Fruit fly (Drosophila melanogaster): ENCODE results near the gene NimB4.

The NimB4 gene

dm6 chr2L:13955775-13956174 is 14.0 kb downstream of the NimB4 start (continued):
- TF ChIP-seq Met (GFP tag; optimal IDR thresholded peaks at IDR 0.05) (peak; percentile 98), CG34406 (GFP tag; optimal IDR thresholded peaks at IDR 0.05) (peak; percentile 93), Eip93F (GFP tag; optimal IDR thresholded peaks at IDR 0.05) (peak; percentile 94), CG6792 (GFP tag; optimal IDR thresholded peaks at IDR 0.05) (peak; percentile 96), CG3032 (tag; optimal IDR thresholded peaks at IDR 0.05) (peak; percentile 94), Sox15 (GFP tag; optimal IDR thresholded peaks at IDR 0.05) (peak; percentile 92), Sox102F (GFP tag; optimal IDR thresholded peaks at IDR 0.05) (peak; percentile 98), Eip78C (GFP tag) (peak; percentile 98), CG8119 (GFP tag; IDR thresholded peaks at IDR 0.05) (peak; percentile 94), acj6 (GFP tag; optimal IDR thresholded peaks at IDR 0.05) (peak; percentile 96), CG11762 (GFP tag; optimal IDR thresholded peaks at IDR 0.05; ENCODE audit: insufficient read depth) (peak; percentile 93), CG16779 (tag; optimal IDR thresholded peaks at IDR 0.05) (peak; percentile 86), Blimp-1 (GFP tag; optimal IDR thresholded peaks at IDR 0.05) (peak; percentile 88), CG4318 (GFP tag; optimal IDR thresholded peaks at IDR 0.05) (peak; percentile 86), CG10669 (GFP tag; optimal IDR thresholded peaks at IDR 0.05) (peak; percentile 90), CG9139 (GFP tag; optimal IDR thresholded peaks at IDR 0.05) (peak; percentile 67), CG15336 (GFP tag; IDR thresholded peaks at IDR 0.05) (peak; percentile 97), Ets21C (GFP tag; optimal IDR thresholded peaks at IDR 0.05) (peak; percentile 97), CG10631 (GFP tag; optimal IDR thresholded peaks at IDR 0.05) (peak; percentile 96), Sox14 (GFP tag; optimal IDR thresholded peaks at IDR 0.05) (peak; percentile 98), Hr38 (GFP tag; optimal IDR thresholded peaks at IDR 0.05) (no peak), esn (GFP tag; optimal IDR thresholded peaks at IDR 0.05) (peak; percentile 99), fd59A (GFP tag; optimal IDR thresholded peaks at IDR 0.05) (peak; percentile 90), fd85E (GFP tag; optimal IDR thresholded peaks at IDR 0.05) (peak; percentile 62), lz (GFP tag; optimal IDR thresholded peaks at IDR 0.05) (peak; percentile 98), Smox (GFP tag; optimal IDR thresholded peaks at IDR 0.05) (peak; percentile 98), Hr4 (GFP tag; optimal IDR thresholded peaks at IDR 0.05) (peak; percentile 91), CG11294 (GFP tag; IDR thresholded peaks at IDR 0.05) (peak; percentile 95)

- TF ChIP-seq CG6854 (GFP tag; optimal IDR thresholded peaks at IDR 0.05) = no peak
These were observed 20.0 kb downstream of the NimB4 start for dm6 chr2L:13949789-13950188.

dm6 chr2L:13947476-13947875 is 22.3 kb downstream of the NimB4 start, which contains the start of gene Vajk3:
Gene Vajk3, minus strand, starts transcription at chr2L:13947476.
- TF ChIP-seq eg (GFP tag; IDR thresholded peaks at IDR 0.05) (0 out of 3 replicates have a peak, but pooled peaks have one; percentile 16), vri (GFP tag; optimal IDR thresholded peaks at IDR 0.05) (no peak)

- TF ChIP-seq eg (GFP tag; IDR thresholded peaks at IDR 0.05) = peak; percentile 42; the same call in 1 of the 3 replicates
- 0 out of 2 replicates have a peak, but pooled peaks have one; percentile 16 for TF ChIP-seq CG15336 (GFP tag; IDR thresholded peaks at IDR 0.05)
- no peak for TF ChIP-seq topi (GFP tag; optimal IDR thresholded peaks at IDR 0.05)
- TF ChIP-seq Eip78C (GFP tag) = peak; percentile 42
These were observed 35.2 kb downstream of the NimB4 start, which contains the start of gene Vajk2 for dm6 chr2L:13934542-13935065. Gene Vajk2, minus strand, starts transcription at chr2L:13934692.

- TF ChIP-seq Blimp-1 (GFP tag; optimal IDR thresholded peaks at IDR 0.05) (no peak), Sox15 (GFP tag; optimal IDR thresholded peaks at IDR 0.05) (no peak), CG6163 (GFP tag; IDR thresholded peaks at IDR 0.05) (no peak), CG9139 (GFP tag; optimal IDR thresholded peaks at IDR 0.05) (no peak), Ets21C (GFP tag; optimal IDR thresholded peaks at IDR 0.05) (no peak), Sox102F (GFP tag; optimal IDR thresholded peaks at IDR 0.05) (no peak), CG3032 (tag; optimal IDR thresholded peaks at IDR 0.05) (no peak), achi (GFP tag; optimal IDR thresholded peaks at IDR 0.05) (peak; percentile 18), lz (GFP tag; optimal IDR thresholded peaks at IDR 0.05) (no peak), CG15336 (GFP tag; IDR thresholded peaks at IDR 0.05) (peak; percentile 81), CG3919 (GFP tag; optimal IDR thresholded peaks at IDR 0.05) (peak; percentile 3), Gug (GFP tag; IDR thresholded peaks at IDR 0.05) (no peak), dsx (GFP tag; optimal IDR thresholded peaks at IDR 0.05; ENCODE audit: poor library complexity, severe bottlenecking) (no peak), esn (GFP tag; optimal IDR thresholded peaks at IDR 0.05) (no peak), Hr4 (GFP tag; optimal IDR thresholded peaks at IDR 0.05) (peak; percentile 30), CG8119 (GFP tag; IDR thresholded peaks at IDR 0.05) (peak; percentile 73), CG8632 (GFP tag; optimal IDR thresholded peaks at IDR 0.05) (peak; percentile 38), CG6854 (GFP tag; optimal IDR thresholded peaks at IDR 0.05) (no peak), CG32006 (GFP tag; optimal IDR thresholded peaks at IDR 0.05) (no peak), vri (GFP tag; optimal IDR thresholded peaks at IDR 0.05) (no peak), salr (GFP tag; optimal IDR thresholded peaks at IDR 0.05) (no peak), ss (GFP tag; optimal IDR thresholded peaks at IDR 0.05) (no peak), svp (GFP tag) (peak; percentile 57), Eip93F (GFP tag; optimal IDR thresholded peaks at IDR 0.05) (no peak)
These were observed 38.5 kb downstream of the NimB4 start, which contains the start of gene CG42711 for dm6 chr2L:13931318-13931717. Gene CG42711, minus strand, starts transcription at chr2L:13931362.

Data from whole organism, prepupa.